Fruit fly (Drosophila melanogaster) whole organism, pupa: ENCODE results near the gene Tet.

Source experiments
- CG10348 ChIP-seq: fragments of 200-800 bp; sonication (Bioruptor generic); IDR thresholded peaks from 2 replicates; pipeline ENCODE4 v1.3.6; 2022; ENCODE audit warnings: missing biosample characterization, missing genetic modification characterization
- CG12605 ChIP-seq: fragments of 200-800 bp; sonication (Bioruptor generic); IDR thresholded peaks from 2 replicates; pipeline ENCODE4 v1.3.6; 2022; ENCODE audit warnings: missing biosample characterization, missing genetic modification characterization
- CG14655 ChIP-seq: fragments of 200-800 bp; sonication (Bioruptor generic); optimal IDR thresholded peaks from 3 replicates; lab custom pipeline; 2017; ENCODE audit warnings: mild to moderate bottlenecking, missing biosample characterization, missing genetic modification reagents, missing genetic modification characterization
- CG17806 ChIP-seq: fragments of 200-800 bp; sonication (Bioruptor generic); optimal IDR thresholded peaks from 2 replicates; lab custom pipeline; 2018; ENCODE audit warnings: missing biosample characterization, mild to moderate bottlenecking, missing genetic modification characterization, moderate library complexity
- CG32121 ChIP-seq: fragments of 200-800 bp; sonication (Bioruptor generic); IDR thresholded peaks from 2 replicates; pipeline ENCODE4 v1.3.6; 2022; ENCODE audit warnings: missing biosample characterization, missing genetic modification characterization
- CG34367 ChIP-seq: fragments of 200-800 bp; sonication (Bioruptor generic); optimal IDR thresholded peaks from 2 replicates; lab custom pipeline; 2018; ENCODE audit warnings: missing biosample characterization, mild to moderate bottlenecking, missing genetic modification characterization
- CG4496 ChIP-seq: fragments of 200-800 bp; sonication (Bioruptor generic); IDR thresholded peaks from 3 replicates; pipeline ENCODE4 v1.3.6; 2022; ENCODE audit warnings: missing biosample characterization, missing genetic modification characterization
- CG8301 ChIP-seq: fragments of 200-800 bp; sonication (Bioruptor generic); optimal IDR thresholded peaks from 2 replicates; lab custom pipeline; 2018; ENCODE audit warnings: missing biosample characterization, mild to moderate bottlenecking, missing genetic modification characterization
- CG9948 ChIP-seq: fragments of 200-800 bp; sonication (Bioruptor generic); optimal IDR thresholded peaks from 2 replicates; lab custom pipeline; 2018; ENCODE audit warnings: missing biosample characterization, mild to moderate bottlenecking, missing genetic modification characterization, moderate library complexity
- D1 ChIP-seq: fragments of 200-800 bp; sonication (Bioruptor generic); optimal IDR thresholded peaks from 2 replicates; lab custom pipeline; 2018; ENCODE audit warnings: missing biosample characterization, mild to moderate bottlenecking, missing genetic modification characterization, moderate library complexity
- Snoo ChIP-seq: fragments of 200-800 bp; sonication (Bioruptor generic); optimal IDR thresholded peaks from 3 replicates; lab custom pipeline; 2017; ENCODE audit warnings: missing biosample characterization, mild to moderate bottlenecking, missing genetic modification characterization, inconsistent platforms

dm6 chr3L:2819687-2820086 is 59.3 kb downstream of the Tet start:
- no peak for TF ChIP-seq CG9948
- TF ChIP-seq CG4496 = no peak
- TF ChIP-seq CG17806 (tag; lab: Kevin White, UChicago) = no peak
- no peak for TF ChIP-seq CG34367 (tag; lab: Kevin White, UChicago)
- no peak for TF ChIP-seq CG12605 (GFP tag; lab: Robert Waterston, UW)
- TF ChIP-seq D1 = no peak
- no peak for TF ChIP-seq CG32121 (GFP tag; lab: Robert Waterston, UW)
- no peak for TF ChIP-seq CG8301 (tag; lab: Kevin White, UChicago)
- no peak for TF ChIP-seq Snoo (tag; lab: Kevin White, UChicago)
- no peak for TF ChIP-seq CG14655
- no peak for TF ChIP-seq CG10348 (GFP tag; lab: Robert Waterston, UW)
